Worm (Caenorhabditis elegans) whole organism, late embryonic: Measurements from ENCODE around the gene nuo-5.
A peak's percentile ranks its signal among the peaks of the same experiment; 100 is the strongest.

Experiments
- C38D4.7 ChIP-seq: fragments of 200-800 bp; sonication (Bioruptor generic); optimal IDR thresholded peaks from 2 replicates; lab custom pipeline; 2018; ENCODE audit warnings: mild to moderate bottlenecking, missing genetic modification characterization, moderate library complexity, missing compliant biosample characterization
- F13H6.1 ChIP-seq: sonication (generic microtip); optimal IDR thresholded peaks from 2 replicates; lab custom pipeline; 2016; ENCODE audit warnings: missing genetic modification characterization, missing compliant biosample characterization
- K02D7.2 ChIP-seq: sonication (generic microtip); optimal IDR thresholded peaks from 2 replicates; lab custom pipeline; 2017; ENCODE audit warnings: mild to moderate bottlenecking, missing genetic modification characterization, missing compliant biosample characterization
- K09A11.1 ChIP-seq: sonication (generic microtip); optimal IDR thresholded peaks from 2 replicates; lab custom pipeline; 2017; ENCODE audit warnings: antibody characterized with exemption, mild to moderate bottlenecking, missing genetic modification characterization, missing compliant biosample characterization; ENCODE audit not compliant: insufficient read depth
- T23F11.4 ChIP-seq: fragments of 200-800 bp; sonication (Bioruptor generic); optimal IDR thresholded peaks from 2 replicates; lab custom pipeline; 2018; ENCODE audit warnings: mild to moderate bottlenecking, missing genetic modification characterization, missing compliant biosample characterization
- ahr-1 ChIP-seq: sonication (generic microtip); optimal IDR thresholded peaks from 2 replicates; lab custom pipeline; 2016; ENCODE audit warnings: missing genetic modification characterization, missing compliant biosample characterization
- ceh-18 ChIP-seq: sonication (generic microtip); optimal IDR thresholded peaks from 2 replicates; lab custom pipeline; 2016; ENCODE audit warnings: missing genetic modification characterization, missing compliant biosample characterization
- ceh-19 ChIP-seq: fragments of 200-800 bp; sonication (Bioruptor generic); optimal IDR thresholded peaks from 2 replicates; lab custom pipeline; 2018; ENCODE audit warnings: mild to moderate bottlenecking, missing genetic modification characterization, missing compliant biosample characterization
- ceh-22 ChIP-seq: sonication (generic microtip); optimal IDR thresholded peaks from 2 replicates; lab custom pipeline; 2017; ENCODE audit warnings: missing biosample characterization, missing genetic modification characterization
- ceh-30 ChIP-seq: fragments of 150-350 bp; optimal IDR thresholded peaks from 2 replicates; lab custom pipeline; 2014; ENCODE audit warnings: missing biosample characterization, missing genetic modification characterization
- ceh-9 ChIP-seq: sonication (generic microtip); optimal IDR thresholded peaks from 2 replicates; lab custom pipeline; 2016; ENCODE audit warnings: mild to moderate bottlenecking, missing genetic modification characterization, inconsistent platforms, missing compliant biosample characterization
- che-1 ChIP-seq: sonication (generic microtip); optimal IDR thresholded peaks from 2 replicates; lab custom pipeline; 2016; ENCODE audit warnings: mild to moderate bottlenecking, missing genetic modification characterization, missing compliant biosample characterization
- dmd-4 ChIP-seq: sonication (generic microtip); optimal IDR thresholded peaks from 2 replicates; lab custom pipeline; 2016; ENCODE audit warnings: borderline replicate concordance, missing genetic modification characterization, missing compliant biosample characterization
- elt-4 ChIP-seq: sonication (generic microtip); optimal IDR thresholded peaks from 2 replicates; lab custom pipeline; 2016; ENCODE audit warnings: missing genetic modification characterization, missing compliant biosample characterization
- ets-4 ChIP-seq: sonication (generic microtip); optimal IDR thresholded peaks from 2 replicates; lab custom pipeline; 2016; ENCODE audit warnings: missing genetic modification characterization, missing compliant biosample characterization
- eyg-1 ChIP-seq: sonication (generic microtip); optimal IDR thresholded peaks from 2 replicates; lab custom pipeline; 2016; ENCODE audit warnings: missing genotype, missing genetic modification characterization, missing compliant biosample characterization
- fax-1 ChIP-seq: sonication (generic microtip); optimal IDR thresholded peaks from 2 replicates; lab custom pipeline; 2016; ENCODE audit warnings: missing genotype, missing genetic modification characterization, missing compliant biosample characterization
- fkh-10 ChIP-seq: fragments of 150-350 bp; optimal IDR thresholded peaks from 2 replicates; lab custom pipeline; 2014; ENCODE audit warnings: missing biosample characterization, missing genetic modification reagents, missing genetic modification characterization
- fkh-6 ChIP-seq: sonication (generic microtip); optimal IDR thresholded peaks from 2 replicates; lab custom pipeline; 2016; ENCODE audit warnings: missing genetic modification characterization, missing compliant biosample characterization
- gmeb-2 ChIP-seq: sonication (generic microtip); optimal IDR thresholded peaks from 2 replicates; lab custom pipeline; 2016; ENCODE audit warnings: missing genetic modification characterization, inconsistent platforms, missing compliant biosample characterization
- hlh-13 ChIP-seq: fragments of 200-800 bp; sonication (Bioruptor generic); optimal IDR thresholded peaks from 2 replicates; lab custom pipeline; 2018; ENCODE audit warnings: mild to moderate bottlenecking, missing genetic modification characterization, missing compliant biosample characterization
- hlh-30 ChIP-seq: sonication (generic microtip); optimal IDR thresholded peaks from 2 replicates; lab custom pipeline; 2017; ENCODE audit warnings: antibody characterized with exemption, missing genetic modification characterization, missing compliant biosample characterization; ENCODE audit not compliant: insufficient read depth
- hlh-6 ChIP-seq: sonication (generic microtip); optimal IDR thresholded peaks from 2 replicates; lab custom pipeline; 2016; ENCODE audit warnings: missing genotype, missing genetic modification characterization, missing compliant biosample characterization
- lim-6 ChIP-seq: sonication (generic microtip); optimal IDR thresholded peaks from 2 replicates; lab custom pipeline; 2016; ENCODE audit warnings: missing genetic modification characterization, missing compliant biosample characterization
- lin-11 ChIP-seq: fragments of 200-800 bp; sonication (Bioruptor generic); optimal IDR thresholded peaks from 2 replicates; lab custom pipeline; 2018; ENCODE audit warnings: mild to moderate bottlenecking, missing genetic modification characterization, missing compliant biosample characterization
- mec-3 ChIP-seq: sonication (generic microtip); optimal IDR thresholded peaks from 2 replicates; lab custom pipeline; 2016; ENCODE audit warnings: borderline replicate concordance, missing genetic modification characterization, missing compliant biosample characterization
- nfya-1 ChIP-seq: sonication (generic microtip); optimal IDR thresholded peaks from 2 replicates; lab custom pipeline; 2017; ENCODE audit warnings: missing genetic modification characterization, mild to moderate bottlenecking, missing compliant biosample characterization, antibody characterized with exemption, moderate library complexity
- nhr-11 ChIP-seq: fragments of 150-350 bp; optimal IDR thresholded peaks from 2 replicates; lab custom pipeline; 2014; ENCODE audit warnings: missing biosample characterization, missing genetic modification characterization
- odd-2 ChIP-seq: sonication (generic microtip); optimal IDR thresholded peaks from 2 replicates; lab custom pipeline; 2017; ENCODE audit warnings: antibody characterized with exemption, mild to moderate bottlenecking, missing genetic modification characterization, missing compliant biosample characterization
- pag-3 ChIP-seq: sonication (generic microtip); optimal IDR thresholded peaks from 2 replicates; lab custom pipeline; 2016; ENCODE audit warnings: missing compliant biosample characterization, missing genetic modification characterization, borderline replicate concordance
- pat-9 ChIP-seq: fragments of 200-800 bp; sonication (Bioruptor generic); optimal IDR thresholded peaks from 2 replicates; lab custom pipeline; 2018; ENCODE audit warnings: mild to moderate bottlenecking, missing genetic modification characterization, moderate library complexity, missing compliant biosample characterization
- pax-1 ChIP-seq: fragments of 150-350 bp; optimal IDR thresholded peaks from 2 replicates; lab custom pipeline; 2014; ENCODE audit warnings: missing biosample characterization, missing genetic modification characterization
- pha-2 ChIP-seq: sonication (generic microtip); optimal IDR thresholded peaks from 2 replicates; lab custom pipeline; 2017; ENCODE audit warnings: mild to moderate bottlenecking, missing genetic modification characterization, missing compliant biosample characterization
- pqm-1 ChIP-seq: sonication (generic microtip); optimal IDR thresholded peaks from 2 replicates; lab custom pipeline; 2016; ENCODE audit warnings: missing genetic modification characterization, missing compliant biosample characterization
- ref-2 ChIP-seq: sonication (generic microtip); optimal IDR thresholded peaks from 2 replicates; lab custom pipeline; 2016; ENCODE audit warnings: missing genetic modification characterization, missing compliant biosample characterization
- sdc-2 ChIP-seq: sonication (generic microtip); optimal IDR thresholded peaks from 2 replicates; lab custom pipeline; 2016; ENCODE audit warnings: missing genotype, missing genetic modification characterization, missing compliant biosample characterization
- sox-2 ChIP-seq: fragments of 200-800 bp; sonication (Bioruptor generic); IDR thresholded peaks from 2 replicates; pipeline ENCODE4 v1.3.6; 2022; ENCODE audit warnings: missing genetic modification reagents, missing genetic modification characterization, missing compliant biosample characterization
- sox-4 ChIP-seq: sonication (generic microtip); optimal IDR thresholded peaks from 2 replicates; lab custom pipeline; 2017; ENCODE audit warnings: mild to moderate bottlenecking, missing genetic modification characterization, inconsistent platforms, missing compliant biosample characterization
- tbx-2 ChIP-seq: sonication (generic microtip); optimal IDR thresholded peaks from 2 replicates; lab custom pipeline; 2016; ENCODE audit warnings: missing genetic modification characterization, missing compliant biosample characterization
- ttx-3 ChIP-seq: sonication (generic microtip); optimal IDR thresholded peaks from 2 replicates; lab custom pipeline; 2016; ENCODE audit warnings: missing genetic modification reagents, missing genetic modification characterization, missing compliant biosample characterization
- unc-55 ChIP-seq: sonication (generic microtip); optimal IDR thresholded peaks from 2 replicates; lab custom pipeline; 2017; ENCODE audit warnings: missing biosample characterization, missing genetic modification reagents, missing genetic modification characterization
- unc-86 ChIP-seq: sonication (generic microtip); optimal IDR thresholded peaks from 2 replicates; lab custom pipeline; 2016; ENCODE audit warnings: missing genetic modification characterization, missing compliant biosample characterization
- ztf-16 ChIP-seq: sonication (generic microtip); optimal IDR thresholded peaks from 2 replicates; lab custom pipeline; 2017; ENCODE audit warnings: missing genetic modification characterization, missing compliant biosample characterization

nuo-5 gene

DNA sequence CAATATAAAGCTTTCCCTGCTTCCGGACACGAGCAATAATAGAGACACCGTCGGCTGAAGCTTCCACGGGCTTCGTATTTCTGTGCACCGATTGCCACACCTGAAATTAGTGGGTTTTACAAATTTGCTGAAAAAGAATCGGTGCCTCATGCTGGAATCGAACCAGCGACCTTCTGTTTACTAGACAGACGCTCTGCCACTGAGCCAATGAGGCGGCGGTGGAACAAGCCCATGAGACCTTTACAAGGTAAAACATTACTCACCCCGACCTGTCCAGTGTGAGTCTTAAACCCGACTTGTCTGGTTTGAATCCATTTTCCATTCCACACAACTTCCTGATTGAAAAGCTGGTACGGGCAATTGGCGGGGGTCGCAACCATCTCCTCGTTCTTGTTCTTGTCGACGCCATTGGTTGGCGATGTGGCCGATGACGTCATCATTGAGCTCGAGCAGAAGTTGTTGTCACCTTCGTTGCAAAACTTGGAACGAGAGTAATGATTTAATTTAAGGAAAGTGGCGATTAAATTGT is 34.2 kb upstream of the nuo-5 start, which contains the start of gene ndx-2:
Gene ndx-2, minus strand, starts transcription at position 479 of the 529 bp plus-strand sequence.
- no peak for TF ChIP-seq hlh-30 (tag; lab: Kevin White, UChicago)
- no peak for TF ChIP-seq F13H6.1 (tag; lab: Kevin White, UChicago)
- TF ChIP-seq ahr-1 (tag; lab: Kevin White, UChicago): no peak
- no peak for TF ChIP-seq ceh-18 (tag; lab: Kevin White, UChicago)
- no peak for TF ChIP-seq fkh-10 (GFP tag; lab: Kevin White, UChicago)
- no peak for TF ChIP-seq sox-2
- TF ChIP-seq eyg-1: no peak
- no peak for TF ChIP-seq K09A11.1 (tag; lab: Kevin White, UChicago)
- no peak for TF ChIP-seq pha-2 (tag; lab: Kevin White, UChicago)
- TF ChIP-seq mec-3 (tag; lab: Kevin White, UChicago): no peak
- TF ChIP-seq, all 69 proteins: peak for 0

DNA sequence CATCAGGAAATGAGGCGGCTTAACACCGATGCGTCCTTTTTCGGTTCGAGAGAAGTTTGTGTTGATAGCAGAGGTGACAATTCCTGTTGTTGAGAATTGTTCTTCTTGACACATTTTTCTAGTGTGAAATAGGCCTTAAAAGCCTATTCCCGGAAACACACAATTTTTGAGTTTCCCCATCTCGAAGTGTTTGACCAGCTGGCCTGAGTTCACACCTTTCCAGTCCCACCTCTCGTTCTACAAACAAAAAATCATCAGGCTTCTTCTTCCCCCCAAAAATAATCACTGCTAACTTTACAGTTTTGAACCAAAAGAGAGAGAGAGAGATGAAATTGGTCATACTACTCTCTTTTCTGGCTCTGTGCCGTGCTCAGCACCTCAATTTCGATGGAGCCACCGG is 32.2 kb upstream of the nuo-5 start, which contains the start of gene W02G9.4:
Gene W02G9.4, plus strand, starts transcription at position 301 of the 400 bp plus-strand sequence.
- TF ChIP-seq pat-9 (tag; lab: Kevin White, UChicago) (no peak), K02D7.2 (tag; lab: Kevin White, UChicago) (no peak), ets-4 (tag; lab: Kevin White, UChicago) (no peak), hlh-6 (tag; lab: Kevin White, UChicago) (no peak), nfya-1 (tag; lab: Kevin White, UChicago) (no peak), hlh-30 (tag; lab: Kevin White, UChicago) (no peak), ceh-18 (tag; lab: Kevin White, UChicago) (no peak), fkh-6 (tag; lab: Kevin White, UChicago) (no peak), unc-55 (no peak), che-1 (tag; lab: Kevin White, UChicago) (no peak), tbx-2 (tag; lab: Kevin White, UChicago) (no peak), ceh-9 (tag; lab: Kevin White, UChicago) (no peak), pax-1 (tag; lab: Kevin White, UChicago) (no peak), sox-4 (tag; lab: Kevin White, UChicago) (no peak), eyg-1 (no peak), ceh-22 (tag; lab: Kevin White, UChicago) (no peak), fax-1 (tag; lab: Kevin White, UChicago) (no peak), hlh-13 (GFP tag; lab: Kevin White, UChicago) (no peak), C38D4.7 (GFP tag; lab: Kevin White, UChicago) (no peak), ahr-1 (tag; lab: Kevin White, UChicago) (no peak)

DNA sequence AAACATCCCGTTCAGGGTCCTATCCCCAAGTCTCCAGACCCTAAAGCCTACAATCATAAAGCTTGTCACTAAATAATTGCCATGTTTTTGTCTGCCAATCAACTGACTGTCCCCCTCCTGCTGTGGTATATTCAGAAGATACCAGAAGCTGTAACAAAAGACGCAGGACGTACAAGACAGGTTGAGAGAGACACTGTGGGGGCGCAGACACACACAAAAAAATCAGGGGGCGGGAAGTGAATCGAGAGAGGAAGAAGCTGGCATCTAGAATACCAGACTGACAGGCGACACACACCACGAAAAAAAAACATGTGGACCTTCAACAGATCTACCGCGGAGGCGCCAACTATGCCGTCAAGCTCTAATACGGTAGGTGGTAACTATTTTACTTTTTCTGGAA is 27.6 kb upstream of the nuo-5 start, which contains the start of gene kel-8:
Gene kel-8, plus strand, starts transcription at position 301 of the 400 bp plus-strand sequence.
- TF ChIP-seq elt-4 (no peak), pag-3 (tag; lab: Kevin White, UChicago) (no peak), sdc-2 (tag; lab: Kevin White, UChicago) (no peak), gmeb-2 (tag; lab: Kevin White, UChicago) (no peak), lin-11 (no peak), nhr-11 (tag; lab: Kevin White, UChicago) (no peak), dmd-4 (tag; lab: Kevin White, UChicago) (no peak), mec-3 (tag; lab: Kevin White, UChicago) (no peak), T23F11.4 (GFP tag; lab: Kevin White, UChicago) (no peak), pha-2 (tag; lab: Kevin White, UChicago) (no peak)

DNA sequence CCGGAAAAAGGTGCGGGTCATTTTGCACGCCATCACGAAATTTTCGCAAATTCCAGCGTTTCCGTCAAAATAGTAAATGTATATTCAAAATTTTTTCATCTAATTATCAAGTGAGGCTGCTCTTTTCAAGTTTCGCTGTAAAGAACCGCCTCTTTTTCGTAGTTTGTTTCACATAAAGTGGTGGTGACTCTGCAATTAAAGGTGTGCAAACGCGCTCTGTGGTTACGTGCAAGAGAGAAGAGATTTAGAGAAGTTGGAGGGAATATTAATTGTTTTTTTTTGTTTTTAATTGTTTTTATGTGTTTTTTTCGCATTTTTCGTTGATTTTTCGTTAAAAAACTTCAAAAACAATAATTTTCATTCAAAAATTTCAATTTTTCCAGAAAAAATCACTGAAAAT is 26.2 kb upstream of the nuo-5 start, which contains the start of gene W02G9.3:
Gene W02G9.3, plus strand, starts transcription at position 384 of the 400 bp plus-strand sequence.
- TF ChIP-seq unc-86 (tag; lab: Kevin White, UChicago): no peak
- no peak for TF ChIP-seq odd-2 (tag; lab: Kevin White, UChicago)
- TF ChIP-seq hlh-13 (GFP tag; lab: Kevin White, UChicago): no peak
- TF ChIP-seq ztf-16 (tag; lab: Kevin White, UChicago): no peak
- peak; percentile 51 for TF ChIP-seq ttx-3 (tag; lab: Kevin White, UChicago)
- TF ChIP-seq elt-4: no peak
- TF ChIP-seq ref-2: no peak
- no peak for TF ChIP-seq ceh-22 (tag; lab: Kevin White, UChicago)
- TF ChIP-seq ets-4 (tag; lab: Kevin White, UChicago): peak; percentile 39
- no peak for TF ChIP-seq F13H6.1 (tag; lab: Kevin White, UChicago)
- no peak for TF ChIP-seq ceh-19
- no peak for TF ChIP-seq sox-2
- no peak for TF ChIP-seq pqm-1
- TF ChIP-seq ahr-1 (tag; lab: Kevin White, UChicago): no peak
- TF ChIP-seq pax-1 (tag; lab: Kevin White, UChicago): no peak
- peak; percentile 48 for TF ChIP-seq nfya-1 (tag; lab: Kevin White, UChicago)
- TF ChIP-seq ceh-18 (tag; lab: Kevin White, UChicago): peak; percentile 46
- TF ChIP-seq mec-3 (tag; lab: Kevin White, UChicago): no peak
- TF ChIP-seq fkh-10 (GFP tag; lab: Kevin White, UChicago): no peak
- TF ChIP-seq lim-6: no peak
- no peak for TF ChIP-seq ceh-30 (tag; lab: Kevin White, UChicago)
